Worm (Caenorhabditis elegans): ENCODE results near the gene Y69E1A.5.

The Y69E1A.5 gene

DNA sequence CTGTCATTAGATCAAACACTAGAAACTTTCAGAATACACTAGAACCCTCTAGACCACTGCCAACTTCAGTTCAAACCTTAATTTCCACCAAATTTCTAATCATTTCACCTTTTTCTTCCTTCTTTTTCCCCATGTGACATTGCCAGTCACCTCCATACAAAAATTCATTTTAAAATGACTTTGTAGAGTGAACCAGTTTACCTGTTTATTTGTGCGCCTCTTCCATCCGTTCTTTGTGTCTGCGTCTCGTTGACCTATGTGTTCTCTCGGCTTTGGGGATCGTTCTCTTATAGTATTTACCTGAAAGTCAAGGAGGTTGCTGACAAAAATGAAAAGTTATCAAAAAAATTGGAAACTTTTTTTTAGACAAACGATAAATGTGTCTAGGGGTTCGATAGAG is 23.2 kb upstream of the Y69E1A.5 start (continued):
- TF ChIP-seq ztf-4 (tag; optimal IDR thresholded peaks at IDR 0.05): no peak
- TF ChIP-seq isw-1 (GFP tag; IDR thresholded peaks at IDR 0.05): no peak
- no peak for TF ChIP-seq jun-1 (tag; optimal IDR thresholded peaks at IDR 0.05)
- TF ChIP-seq aly-2 (tag; optimal IDR thresholded peaks at IDR 0.05): no peak
- no peak for TF ChIP-seq snpc-4 (tag; optimal IDR thresholded peaks at IDR 0.05)

DNA sequence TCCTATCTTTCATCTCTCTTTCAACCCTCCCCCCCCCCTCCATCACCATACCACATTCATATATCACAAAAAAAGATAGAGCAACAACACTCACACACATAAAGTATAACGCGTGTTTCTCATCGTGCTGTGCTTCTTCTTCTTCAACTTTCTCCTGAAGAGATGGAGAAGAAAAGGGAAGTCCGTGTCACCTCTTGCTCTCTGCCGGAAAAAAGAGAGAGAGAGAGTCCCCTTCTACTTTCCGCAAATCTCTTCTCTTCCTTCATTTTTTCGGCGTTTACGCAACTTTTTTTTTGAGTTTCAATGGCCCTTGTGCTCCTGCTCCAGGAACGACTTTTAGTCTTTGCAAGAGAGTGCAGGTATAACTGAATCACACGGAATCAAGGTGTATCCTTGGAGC is 22.2 kb upstream of the Y69E1A.5 start:
- no peak for TF ChIP-seq unc-30 (tag; optimal IDR thresholded peaks at IDR 0.05)
- no peak for TF ChIP-seq efl-3 (GFP tag; optimal IDR thresholded peaks at IDR 0.05)
- no peak for TF ChIP-seq isw-1 (GFP tag; IDR thresholded peaks at IDR 0.05)
- TF ChIP-seq fkh-10 (GFP tag; optimal IDR thresholded peaks at IDR 0.05): peak; percentile 88
- TF ChIP-seq rnt-1 (tag; optimal IDR thresholded peaks at IDR 0.05): peak; percentile 43
- TF ChIP-seq aha-1 (tag; optimal IDR thresholded peaks at IDR 0.05): no peak
- no peak for TF ChIP-seq lin-39 (tag; optimal IDR thresholded peaks at IDR 0.05)
- TF ChIP-seq nhr-11 (tag; optimal IDR thresholded peaks at IDR 0.05): no peak
- no peak for TF ChIP-seq zip-4 (GFP tag; optimal IDR thresholded peaks at IDR 0.05)
- no peak for TF ChIP-seq ztf-11 (tag; optimal IDR thresholded peaks at IDR 0.05)
- no peak for TF ChIP-seq nhr-47 (tag; optimal IDR thresholded peaks at IDR 0.05)
- TF ChIP-seq lsy-2 (tag; optimal IDR thresholded peaks at IDR 0.05): peak in 1 of 2 experiments; percentile 24
- no peak for TF ChIP-seq sup-37 (GFP tag; optimal IDR thresholded peaks at IDR 0.05)
- TF ChIP-seq unc-98 (GFP tag; IDR thresholded peaks at IDR 0.05): no peak
- peak; percentile 27 for TF ChIP-seq nhr-71 (tag; optimal IDR thresholded peaks at IDR 0.05)
- TF ChIP-seq lin-14 (GFP tag; optimal IDR thresholded peaks at IDR 0.05): peak; percentile 85
- no peak for TF ChIP-seq efl-1 (optimal IDR thresholded peaks at IDR 0.05)
- TF ChIP-seq efl-1 (GFP tag; optimal IDR thresholded peaks at IDR 0.05 in 1 of 2): peak in 1 of 2 experiments; percentile 31
- TF ChIP-seq mab-9 (GFP tag; IDR thresholded peaks at IDR 0.05): no peak
- peak; percentile 11 for TF ChIP-seq dsc-1 (tag; optimal IDR thresholded peaks at IDR 0.05)
- TF ChIP-seq pag-3 (tag; optimal IDR thresholded peaks at IDR 0.05; ENCODE audit: borderline replicate concordance, insufficient read depth): no peak
- TF ChIP-seq swsn-7 (tag; optimal IDR thresholded peaks at IDR 0.05): peak; percentile 8
- TF ChIP-seq elt-3 (tag; optimal IDR thresholded peaks at IDR 0.05): no peak
- peak; percentile 6 for TF ChIP-seq fkh-8 (tag; optimal IDR thresholded peaks at IDR 0.05)
- TF ChIP-seq unc-86 (tag; optimal IDR thresholded peaks at IDR 0.05): no peak
- no peak for TF ChIP-seq nhr-237 (tag; optimal IDR thresholded peaks at IDR 0.05)
- TF ChIP-seq pax-3 (tag; optimal IDR thresholded peaks at IDR 0.05): no peak
- TF ChIP-seq fos-1 (tag; optimal IDR thresholded peaks at IDR 0.05): no peak
- TF ChIP-seq snu-23 (GFP tag; optimal IDR thresholded peaks at IDR 0.05): peak; percentile 12
- TF ChIP-seq nhr-19 (GFP tag; conservative IDR thresholded peaks at IDR 0.05): 0 out of 2 replicates have a peak, but pooled peaks have one; percentile 2
- TF ChIP-seq hpl-2 (GFP tag; optimal IDR thresholded peaks at IDR 0.05): no peak
- TF ChIP-seq nhr-90 (tag; optimal IDR thresholded peaks at IDR 0.05; ENCODE audit: poor library complexity): no peak
- no peak for TF ChIP-seq tbx-2 (tag; optimal IDR thresholded peaks at IDR 0.05)
- no peak for TF ChIP-seq sox-4 (tag; optimal IDR thresholded peaks at IDR 0.05)
- TF ChIP-seq hlh-4 (tag; optimal IDR thresholded peaks at IDR 0.05): no peak
- TF ChIP-seq fkh-4 (tag; optimal IDR thresholded peaks at IDR 0.05; ENCODE audit: borderline replicate concordance): no peak
- no peak for TF ChIP-seq egl-13 (tag; optimal IDR thresholded peaks at IDR 0.05)
- no peak for TF ChIP-seq vab-15 (tag; optimal IDR thresholded peaks at IDR 0.05)
- TF ChIP-seq irx-1 (tag; optimal IDR thresholded peaks at IDR 0.05): no peak
- no peak for TF ChIP-seq lin-13 (GFP tag; optimal IDR thresholded peaks at IDR 0.05)
- no peak for TF ChIP-seq lin-35 (GFP tag; optimal IDR thresholded peaks at IDR 0.05)
- TF ChIP-seq unc-130 (tag; optimal IDR thresholded peaks at IDR 0.05): no peak
- TF ChIP-seq ceh-90 (tag; optimal IDR thresholded peaks at IDR 0.05): no peak
- no peak for TF ChIP-seq nhr-77 (tag; optimal IDR thresholded peaks at IDR 0.05)
- no peak for TF ChIP-seq ets-5 (GFP tag; IDR thresholded peaks at IDR 0.05)
- TF ChIP-seq ceh-82 (tag; optimal IDR thresholded peaks at IDR 0.05): peak in 1 of 3 experiments; percentile 26
